Fruit fly (Drosophila melanogaster) whole organism, embryonic: ENCODE results near the gene Mdh2.

ENCODE experiments used
- B-H1 ChIP-seq: fragments of 200-800 bp; sonication (Bioruptor generic); IDR thresholded peaks from 3 replicates; pipeline ENCODE4 v1.3.6; 2022; ENCODE audit warnings: missing biosample characterization, missing genetic modification characterization
- BEAF-32 ChIP-seq: fragments of 200-800 bp; sonication (Bioruptor generic); optimal IDR thresholded peaks from 3 replicates; lab custom pipeline; 2017; ENCODE audit warnings: missing biosample characterization, missing genetic modification characterization, mild to moderate bottlenecking, moderate library complexity, missing genetic modification reagents
- CG10147 ChIP-seq: fragments of 200-800 bp; sonication (Bioruptor generic); optimal IDR thresholded peaks from 2 replicates; lab custom pipeline; 2019; ENCODE audit warnings: missing biosample characterization, mild to moderate bottlenecking, missing genetic modification characterization, moderate library complexity
- CG11504 ChIP-seq: fragments of 200-800 bp; sonication (Bioruptor generic); optimal IDR thresholded peaks from 3 replicates; lab custom pipeline; 2019; ENCODE audit warnings: missing biosample characterization, mild to moderate bottlenecking, missing genetic modification characterization, moderate library complexity
- CG13287 ChIP-seq: fragments of 200-800 bp; sonication (Bioruptor generic); IDR thresholded peaks from 2 replicates; pipeline ENCODE4 v1.3.6; 2022; ENCODE audit warnings: missing biosample characterization, missing genetic modification characterization; ENCODE audit not compliant: partially characterized antibody
- CG14667 ChIP-seq: fragments of 200-800 bp; sonication (Bioruptor generic); IDR thresholded peaks from 2 replicates; pipeline ENCODE4 v1.3.6; 2022; ENCODE audit warnings: missing biosample characterization, missing genetic modification characterization
- CG17186 ChIP-seq: fragments of 200-800 bp; sonication (Bioruptor generic); optimal IDR thresholded peaks from 3 replicates; lab custom pipeline; 2017; ENCODE audit warnings: missing biosample characterization, missing genetic modification reagents, missing genetic modification characterization
- CG18764 ChIP-seq: fragments of 200-800 bp; sonication (Bioruptor generic); optimal IDR thresholded peaks from 3 replicates; lab custom pipeline; 2016; ENCODE audit warnings: missing biosample characterization, missing genetic modification characterization
- CG2712 ChIP-seq: fragments of 200-800 bp; optimal IDR thresholded peaks from 3 replicates; lab custom pipeline; 2019; ENCODE audit warnings: missing biosample characterization, mild to moderate bottlenecking, missing genetic modification characterization, moderate library complexity
- CG30020 ChIP-seq: fragments of 200-800 bp; optimal IDR thresholded peaks from 2 replicates; lab custom pipeline; 2019; ENCODE audit warnings: missing biosample characterization, mild to moderate bottlenecking, missing genetic modification characterization, moderate library complexity
- CG34224 ChIP-seq: fragments of 200-800 bp; sonication (Bioruptor generic); IDR thresholded peaks from 3 replicates; pipeline ENCODE4 v1.3.6; 2022; ENCODE audit warnings: missing biosample characterization, missing genetic modification characterization; ENCODE audit not compliant: partially characterized antibody
- CG34376 ChIP-seq: fragments of 200-800 bp; sonication (Bioruptor generic); optimal IDR thresholded peaks from 2 replicates; lab custom pipeline; 2018; ENCODE audit warnings: missing biosample characterization, mild to moderate bottlenecking, missing genetic modification characterization
- CG42726 ChIP-seq: fragments of 200-800 bp; sonication (Bioruptor generic); IDR thresholded peaks from 2 replicates; pipeline ENCODE4 v1.3.6; 2022; ENCODE audit warnings: missing biosample characterization, missing genetic modification characterization; ENCODE audit not compliant: partially characterized antibody
- CG6791 ChIP-seq: fragments of 200-800 bp; sonication (Bioruptor generic); IDR thresholded peaks from 3 replicates; pipeline ENCODE4 v1.3.6; 2022; ENCODE audit warnings: missing biosample characterization, missing genetic modification characterization; ENCODE audit not compliant: partially characterized antibody
- CG7963 ChIP-seq: fragments of 200-800 bp; sonication (Bioruptor generic); IDR thresholded peaks from 3 replicates; pipeline ENCODE4 v1.3.6; 2022; ENCODE audit warnings: missing biosample characterization, missing genetic modification characterization; ENCODE audit not compliant: partially characterized antibody
- CG8281 ChIP-seq: fragments of 200-800 bp; sonication (Bioruptor generic); optimal IDR thresholded peaks from 2 replicates; lab custom pipeline; 2018; ENCODE audit warnings: missing biosample characterization, mild to moderate bottlenecking, missing genetic modification characterization, moderate library complexity
- CoRest ChIP-seq: fragments of 200-800 bp; sonication (Bioruptor generic); optimal IDR thresholded peaks from 3 replicates; lab custom pipeline; 2018; ENCODE audit warnings: missing biosample characterization, mild to moderate bottlenecking, missing genetic modification characterization, moderate library complexity
- Doc3 ChIP-seq: fragments of 200-800 bp; sonication (Bioruptor generic); IDR thresholded peaks from 3 replicates; pipeline ENCODE4 v1.3.6; 2022; ENCODE audit warnings: missing biosample characterization, missing genetic modification characterization; ENCODE audit not compliant: partially characterized antibody
- Drgx ChIP-seq: fragments of 200-800 bp; sonication (Bioruptor generic); IDR thresholded peaks from 2 replicates; pipeline ENCODE4 v1.3.6; 2022; ENCODE audit warnings: missing biosample characterization, missing genetic modification characterization
- Hmr ChIP-seq: fragments of 200-800 bp; sonication (Bioruptor generic); optimal IDR thresholded peaks from 3 replicates; lab custom pipeline; 2017; ENCODE audit warnings: mild to moderate bottlenecking, missing biosample characterization, missing genetic modification reagents, missing genetic modification characterization
- MBD-R2 ChIP-seq: fragments of 200-800 bp; sonication (Bioruptor generic); IDR thresholded peaks from 2 replicates; pipeline ENCODE4 v1.3.6; 2022; ENCODE audit warnings: missing biosample characterization, missing genetic modification characterization
- Med ChIP-seq: fragments of 200-800 bp; sonication (Bioruptor generic); peaks from one replicate; lab custom pipeline; 2016; ENCODE audit warnings: missing biosample characterization, missing genetic modification characterization, mild to moderate bottlenecking, inconsistent platforms, moderate library complexity
- Myb ChIP-seq: fragments of 200-800 bp; sonication (Bioruptor generic); optimal IDR thresholded peaks from 2 replicates; lab custom pipeline; 2016; ENCODE audit warnings: missing biosample characterization, missing genetic modification characterization
- NC2α ChIP-seq: fragments of 200-800 bp; sonication (Bioruptor generic); optimal IDR thresholded peaks from 2 replicates; lab custom pipeline; 2016; ENCODE audit warnings: missing biosample characterization, missing genetic modification characterization
- Nf-YA ChIP-seq: fragments of 200-800 bp; sonication (Bioruptor generic); IDR thresholded peaks from 2 replicates; pipeline ENCODE4 v1.3.6; 2022; ENCODE audit warnings: missing biosample characterization, missing genetic modification characterization
- Opbp ChIP-seq: fragments of 200-800 bp; sonication (Bioruptor generic); IDR thresholded peaks from 3 replicates; pipeline ENCODE4 v1.3.6; 2022; ENCODE audit warnings: missing biosample characterization, missing genetic modification characterization; ENCODE audit not compliant: partially characterized antibody
- Scr ChIP-seq: fragments of 200-800 bp; sonication (Bioruptor generic); IDR thresholded peaks from 2 replicates; pipeline ENCODE4 v1.3.6; 2022; ENCODE audit warnings: missing biosample characterization, missing genetic modification characterization; ENCODE audit not compliant: partially characterized antibody
- Sox100B ChIP-seq: fragments of 200-800 bp; sonication (Bioruptor generic); optimal IDR thresholded peaks from 3 replicates; lab custom pipeline; 2018; ENCODE audit warnings: missing biosample characterization, mild to moderate bottlenecking, missing genetic modification characterization
- Sry-δ ChIP-seq: fragments of 200-800 bp; sonication (Bioruptor generic); optimal IDR thresholded peaks from 2 replicates; lab custom pipeline; 2016; ENCODE audit warnings: missing biosample characterization, missing genetic modification characterization
- ab ChIP-seq: fragments of 200-800 bp; sonication (Bioruptor generic); optimal IDR thresholded peaks from 2 replicates; lab custom pipeline; 2016; ENCODE audit warnings: missing biosample characterization, missing genetic modification characterization
- bbx ChIP-seq: fragments of 200-800 bp; sonication (Bioruptor generic); IDR thresholded peaks from 2 replicates; pipeline ENCODE4 v1.3.6; 2022; ENCODE audit warnings: missing biosample characterization, missing genetic modification characterization; ENCODE audit not compliant: partially characterized antibody
- caup ChIP-seq: fragments of 200-800 bp; sonication (Bioruptor generic); optimal IDR thresholded peaks from 3 replicates; lab custom pipeline; 2017; ENCODE audit warnings: missing biosample characterization, mild to moderate bottlenecking, missing genetic modification characterization, moderate library complexity; ENCODE audit not compliant: severe bottlenecking
- chinmo ChIP-seq: fragments of 200-800 bp; sonication (Bioruptor generic); IDR thresholded peaks from 4 replicates; pipeline ENCODE4 v1.3.6; 2022; ENCODE audit warnings: missing biosample characterization, missing genetic modification characterization; ENCODE audit not compliant: partially characterized antibody
- da ChIP-seq: fragments of 200-800 bp; sonication (Bioruptor generic); optimal IDR thresholded peaks from 2 replicates; lab custom pipeline; 2016; ENCODE audit warnings: missing biosample characterization, missing genetic modification characterization
- gfzf ChIP-seq: fragments of 200-800 bp; sonication (Bioruptor generic); optimal IDR thresholded peaks from 2 replicates; lab custom pipeline; 2016; ENCODE audit warnings: missing biosample characterization, mild to moderate bottlenecking, missing genetic modification characterization, moderate library complexity
- gsb ChIP-seq: fragments of 200-800 bp; sonication (Bioruptor generic); IDR thresholded peaks from 2 replicates; pipeline ENCODE4 v1.3.6; 2022; ENCODE audit warnings: missing biosample characterization, missing genetic modification characterization
- hbn ChIP-seq: fragments of 200-800 bp; sonication (Bioruptor generic); IDR thresholded peaks from 2 replicates; pipeline ENCODE4 v1.3.6; 2022; ENCODE audit warnings: missing biosample characterization, missing genetic modification characterization; ENCODE audit not compliant: partially characterized antibody
- jing ChIP-seq: fragments of 200-800 bp; sonication (Bioruptor generic); optimal IDR thresholded peaks from 2 replicates; lab custom pipeline; 2018; ENCODE audit warnings: missing biosample characterization, mild to moderate bottlenecking, missing genetic modification characterization
- knrl ChIP-seq: fragments of 200-800 bp; sonication (Bioruptor generic); IDR thresholded peaks from 3 replicates; pipeline ENCODE4 v1.3.6; 2022; ENCODE audit warnings: missing biosample characterization, missing genetic modification characterization; ENCODE audit not compliant: partially characterized antibody
- lab ChIP-seq: fragments of 200-800 bp; sonication (Bioruptor generic); optimal IDR thresholded peaks from 3 replicates; lab custom pipeline; 2017; ENCODE audit warnings: missing biosample characterization, missing genetic modification characterization, mild to moderate bottlenecking, moderate library complexity, missing genetic modification reagents
- mld ChIP-seq: fragments of 200-800 bp; sonication (Bioruptor generic); IDR thresholded peaks from 3 replicates; pipeline ENCODE4 v1.3.6; 2022; ENCODE audit warnings: missing biosample characterization, missing genetic modification characterization; ENCODE audit not compliant: partially characterized antibody
- scrt ChIP-seq: fragments of 200-800 bp; sonication (Bioruptor generic); optimal IDR thresholded peaks from 2 replicates; lab custom pipeline; 2018; ENCODE audit warnings: missing biosample characterization, mild to moderate bottlenecking, missing genetic modification characterization, moderate library complexity
- sens ChIP-seq: fragments of 200-800 bp; sonication (Bioruptor generic); peaks from one replicate; lab custom pipeline; 2016; ENCODE audit warnings: missing biosample characterization, missing genetic modification characterization
- sima ChIP-seq: fragments of 200-800 bp; sonication (Bioruptor generic); optimal IDR thresholded peaks from 2 replicates; lab custom pipeline; 2016; ENCODE audit warnings: missing biosample characterization, missing genetic modification characterization
- unc-4 ChIP-seq: fragments of 200-800 bp; sonication (Bioruptor generic); IDR thresholded peaks from 2 replicates; pipeline ENCODE4 v1.3.6; 2022; ENCODE audit warnings: missing biosample characterization, missing genetic modification characterization; ENCODE audit not compliant: partially characterized antibody
- vvl ChIP-seq: fragments of 200-800 bp; sonication (Bioruptor generic); IDR thresholded peaks from 2 replicates; pipeline ENCODE4 v1.3.6; 2022; ENCODE audit warnings: missing biosample characterization, missing genetic modification characterization

Mdh2 gene

dm6 chr3R:18226043-18226808, at the start of gene Mdh2, which contains the start of gene CG7168 (continued):
- TF ChIP-seq CG8281 (tag; lab: Kevin White, UChicago): no peak
- peak; percentile 90 for TF ChIP-seq CG7963 (GFP tag; lab: Robert Waterston, UW)
- TF ChIP-seq Sox100B (GFP tag; lab: Kevin White, UChicago): no peak
- TF ChIP-seq bbx: peak; percentile 79
- TF ChIP-seq CG42726 (GFP tag; lab: Robert Waterston, UW): peak; percentile 79
- TF ChIP-seq Opbp (GFP tag; lab: Robert Waterston, UW): peak; percentile 87; the same call in 2 of the 3 replicates
- TF ChIP-seq vvl (GFP tag; lab: Robert Waterston, UW): 0 out of 2 replicates have a peak, but pooled peaks have one; percentile 43
- peak; percentile 84 for TF ChIP-seq Scr (GFP tag; lab: Robert Waterston, UW)
- TF ChIP-seq scrt (GFP tag; lab: Kevin White, UChicago): peak; percentile 51
- peak; percentile 13 for TF ChIP-seq CG2712
- peak; percentile 81 for TF ChIP-seq BEAF-32 (GFP tag; lab: Kevin White, UChicago)
- peak; percentile 19 for TF ChIP-seq CG17186 (GFP tag; lab: Kevin White, UChicago)
- peak; percentile 71 for TF ChIP-seq sens (GFP tag; lab: Kevin White, UChicago)
- TF ChIP-seq sima: no peak
- TF ChIP-seq MBD-R2 (GFP tag; lab: Robert Waterston, UW): peak; percentile 79
- peak; percentile 15 for TF ChIP-seq CoRest (tag; lab: Kevin White, UChicago)
- TF ChIP-seq mld: peak; percentile 73; the same call in 2 of the 3 replicates
- no peak for TF ChIP-seq Drgx (GFP tag; lab: Robert Waterston, UW)
- 0 out of 2 replicates have a peak, but pooled peaks have one; percentile 15 for TF ChIP-seq gsb (GFP tag; lab: Robert Waterston, UW)
- TF ChIP-seq Sry-δ: peak; percentile 83
- TF ChIP-seq CG11504 (tag; lab: Kevin White, UChicago): peak; percentile 2
- no peak for TF ChIP-seq B-H1
- peak; percentile 79 for TF ChIP-seq knrl (GFP tag; lab: Robert Waterston, UW)
- no peak for TF ChIP-seq CG10147 (GFP tag; lab: Kevin White, UChicago)
- TF ChIP-seq da (GFP tag; lab: Kevin White, UChicago): no peak
- peak; percentile 86 for TF ChIP-seq CG6791 (GFP tag; lab: Robert Waterston, UW)
- no peak for TF ChIP-seq CG14667 (GFP tag; lab: Robert Waterston, UW)
- TF ChIP-seq Hmr (GFP tag; lab: Kevin White, UChicago): peak; percentile 14
- TF ChIP-seq CG34224 (GFP tag; lab: Robert Waterston, UW): peak; percentile 79
- peak; percentile 84 for TF ChIP-seq Doc3 (GFP tag; lab: Robert Waterston, UW)
- no peak for TF ChIP-seq Nf-YA (GFP tag; lab: Robert Waterston, UW)
- peak; percentile 72 for TF ChIP-seq Med (GFP tag; lab: Kevin White, UChicago)
- no peak for TF ChIP-seq CG18764 (GFP tag; lab: Kevin White, UChicago)
- peak; percentile 12 for TF ChIP-seq CG34376
- peak; percentile 87 for TF ChIP-seq CG13287 (GFP tag; lab: Robert Waterston, UW)
- peak; percentile 9 for TF ChIP-seq caup (GFP tag; lab: Kevin White, UChicago)
- no peak for TF ChIP-seq NC2α
- TF ChIP-seq gfzf (GFP tag; lab: Kevin White, UChicago): peak; percentile 18
- TF ChIP-seq chinmo (GFP tag; lab: Robert Waterston, UW): peak; percentile 73; the same call in 3 of the 4 replicates
- TF ChIP-seq hbn (GFP tag; lab: Robert Waterston, UW): peak; percentile 69
- no peak for TF ChIP-seq ab (GFP tag; lab: Kevin White, UChicago)
- peak; percentile 40 for TF ChIP-seq lab (GFP tag; lab: Kevin White, UChicago)
- peak; percentile 53 for TF ChIP-seq Myb (GFP tag; lab: Kevin White, UChicago)
- TF ChIP-seq jing (GFP tag; lab: Kevin White, UChicago): no peak
- peak; percentile 31 for TF ChIP-seq CG30020 (tag; lab: Kevin White, UChicago)
- peak; percentile 82 for TF ChIP-seq unc-4 (GFP tag; lab: Robert Waterston, UW)
